Fruit fly (Drosophila melanogaster) whole organism, adult: ENCODE data around the gene beta-PheRS.

Experiments
- CG12768 ChIP-seq: fragments of 200-800 bp; sonication (Bioruptor generic); optimal IDR thresholded peaks from 2 replicates; lab custom pipeline; 2017; ENCODE audit warnings: missing biosample characterization, missing genetic modification characterization, mild to moderate bottlenecking, moderate library complexity, missing genetic modification reagents
- CG14711 ChIP-seq: fragments of 200-800 bp; sonication (Bioruptor generic); optimal IDR thresholded peaks from 2 replicates; lab custom pipeline; 2018; ENCODE audit warnings: missing biosample characterization, mild to moderate bottlenecking, missing genetic modification characterization, moderate library complexity
- CG1620 ChIP-seq: fragments of 200-800 bp; sonication (Bioruptor generic); optimal IDR thresholded peaks from 2 replicates; lab custom pipeline; 2016; ENCODE audit warnings: missing biosample characterization, missing genetic modification characterization
- CG33017 ChIP-seq: fragments of 200-800 bp; sonication (Bioruptor generic); optimal IDR thresholded peaks from 2 replicates; lab custom pipeline; 2018; ENCODE audit warnings: missing biosample characterization, mild to moderate bottlenecking, missing genetic modification characterization, moderate library complexity
- CG5204 ChIP-seq: fragments of 200-800 bp; sonication (Bioruptor generic); optimal IDR thresholded peaks from 2 replicates; lab custom pipeline; 2016; ENCODE audit warnings: missing biosample characterization, missing genetic modification characterization
- CG7045 ChIP-seq: fragments of 200-800 bp; sonication (Bioruptor generic); optimal IDR thresholded peaks from 2 replicates; lab custom pipeline; 2017; ENCODE audit warnings: missing biosample characterization, mild to moderate bottlenecking, missing genetic modification characterization
- Crg-1 ChIP-seq: fragments of 200-800 bp; sonication (Bioruptor generic); optimal IDR thresholded peaks from 2 replicates; lab custom pipeline; 2016; ENCODE audit warnings: missing biosample characterization, missing genetic modification characterization

DNA sequence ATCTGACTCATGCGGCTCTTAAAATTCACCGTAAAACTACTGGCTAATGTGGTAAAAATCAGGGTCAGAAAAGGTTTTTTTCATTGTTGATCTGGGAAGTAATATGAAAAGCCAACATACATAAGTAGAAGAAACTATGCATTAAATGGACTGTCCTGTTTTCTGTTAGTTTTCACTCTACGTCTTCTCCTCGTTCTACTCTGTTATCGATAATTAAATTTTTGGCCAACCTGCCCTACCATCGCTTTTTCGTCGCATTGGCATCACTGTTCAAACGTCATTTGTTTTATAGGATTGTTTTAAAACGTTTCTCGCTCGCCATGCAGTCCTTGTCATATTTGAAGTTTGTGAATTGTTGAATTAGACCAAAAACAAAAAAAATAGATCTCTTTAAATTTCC lies 17.8 kb downstream of the beta-PheRS start:
- TF ChIP-seq CG7045 (GFP tag; lab: Kevin White, UChicago) (no peak), Crg-1 (GFP tag; lab: Kevin White, UChicago) (no peak), CG5204 (GFP tag; lab: Kevin White, UChicago) (no peak), CG12768 (GFP tag; lab: Kevin White, UChicago) (no peak), CG1620 (GFP tag; lab: Kevin White, UChicago) (no peak), CG33017 (no peak), CG14711 (no peak)
